Fruit fly (Drosophila melanogaster) ovary, adult (tissue): ENCODE results near the gene CG17110.

ENCODE experiments used
- CG17801 ChIP-seq: fragments of 200-800 bp; optimal IDR thresholded peaks from 2 replicates; lab custom pipeline; 2019; ENCODE audit warnings: missing biosample characterization, mild to moderate bottlenecking, missing genetic modification characterization, moderate library complexity; ENCODE audit not compliant: partially characterized antibody

The CG17110 gene

dm6 chr3R:23129617-23130016 is 38.1 kb downstream of the CG17110 start:
- no peak for TF ChIP-seq CG17801 (GFP tag; lab: Kevin White, UChicago)

dm6 chr3R:23130181-23130580 is 38.7 kb downstream of the CG17110 start:
- TF ChIP-seq CG17801 (GFP tag; lab: Kevin White, UChicago): no peak

DNA sequence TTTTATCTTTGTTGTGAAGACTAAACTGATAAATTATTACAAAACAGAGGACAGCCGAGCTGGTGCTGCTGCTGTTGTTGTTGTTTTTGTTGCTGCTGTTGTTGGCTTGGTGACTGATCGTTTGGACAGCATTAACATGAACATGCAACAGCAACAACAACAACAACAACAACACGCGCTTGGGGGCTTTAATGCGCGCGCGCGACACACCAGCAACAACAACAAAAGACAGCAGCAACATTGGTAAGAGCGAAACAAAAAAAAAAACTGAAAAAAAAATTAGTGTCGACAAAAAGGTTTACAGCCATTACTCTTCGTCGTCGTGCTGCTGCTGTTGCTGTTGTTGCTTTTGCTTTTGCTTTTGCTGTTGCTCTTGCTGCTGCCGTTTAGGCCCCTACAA is 39.4 kb downstream of the CG17110 start:
- no peak for TF ChIP-seq CG17801 (GFP tag; lab: Kevin White, UChicago)

dm6 chr3R:23131341-23131884 is 39.9 kb downstream of the CG17110 start:
- no peak for TF ChIP-seq CG17801 (GFP tag; lab: Kevin White, UChicago)

- TF ChIP-seq CG17801 (GFP tag; lab: Kevin White, UChicago): no peak
Observed at dm6 chr3R:23132299-23132698, 40.8 kb downstream of the CG17110 start.

DNA sequence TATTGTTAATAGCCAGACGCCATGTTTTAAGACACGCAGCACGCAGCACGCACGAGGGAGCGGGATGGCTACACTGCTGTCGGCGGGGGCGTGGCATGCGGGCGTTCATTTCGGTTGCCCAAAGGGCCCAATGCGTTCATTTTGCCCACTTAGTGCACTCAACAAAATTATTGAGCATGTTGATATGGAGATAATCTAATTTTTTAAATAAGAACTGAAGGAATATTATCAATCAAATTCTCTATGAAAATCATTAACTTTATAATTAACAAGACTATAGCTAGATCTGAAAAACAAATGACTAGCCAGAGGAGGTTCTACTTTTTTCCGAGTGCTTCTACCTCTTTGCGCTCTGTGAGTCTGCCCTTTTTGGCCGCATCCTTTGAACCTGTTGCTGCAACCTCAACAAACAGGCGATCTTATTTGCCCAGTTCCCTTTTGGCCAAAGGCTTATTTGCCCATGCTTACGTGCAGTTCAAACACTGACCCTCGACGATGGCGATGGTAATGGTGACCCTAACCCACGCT is 41.8 kb downstream of the CG17110 start:
- TF ChIP-seq CG17801 (GFP tag; lab: Kevin White, UChicago): no peak

DNA sequence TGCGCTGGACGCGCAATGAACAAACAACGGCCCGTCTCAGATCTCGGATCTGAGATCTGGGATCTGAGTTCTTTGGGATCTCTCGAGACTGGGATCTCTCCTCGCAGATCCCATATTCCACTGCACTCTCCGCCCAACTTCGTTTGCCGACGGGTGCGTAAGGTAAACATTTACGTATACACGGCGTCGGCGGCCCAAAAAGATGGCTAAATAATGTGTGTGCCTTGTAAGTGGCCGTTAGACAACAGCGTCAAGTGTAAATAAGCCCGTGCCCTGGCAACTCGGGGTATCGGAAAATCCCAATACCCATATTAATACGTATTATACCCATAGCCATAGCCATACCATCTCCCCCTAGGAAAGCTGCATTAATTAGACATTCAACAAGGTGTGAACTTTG is 43.2 kb downstream of the CG17110 start:
- no peak for TF ChIP-seq CG17801 (GFP tag; lab: Kevin White, UChicago)

DNA sequence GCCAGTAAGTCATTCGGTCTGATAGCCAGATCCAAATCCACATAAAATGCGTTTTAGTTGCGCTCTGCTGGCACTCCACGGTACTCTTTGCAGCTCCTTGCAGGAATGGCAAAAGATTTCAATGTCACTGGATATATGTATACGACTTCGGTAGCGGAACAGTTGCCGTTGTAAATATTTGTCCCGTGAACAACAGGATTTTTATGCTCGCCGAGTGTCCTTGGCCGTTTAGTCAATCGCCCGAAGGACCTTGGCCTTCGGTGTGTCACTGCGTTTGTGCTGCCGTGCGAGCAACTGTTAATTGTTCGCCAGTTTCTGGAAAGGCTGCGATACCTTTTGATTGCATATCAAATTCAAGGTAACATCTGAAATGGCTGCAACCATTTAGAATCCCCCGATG is 46.9 kb downstream of the CG17110 start:
- TF ChIP-seq CG17801 (GFP tag; lab: Kevin White, UChicago): no peak

dm6 chr3R:23138992-23139633 is 47.6 kb downstream of the CG17110 start:
- TF ChIP-seq CG17801 (GFP tag; lab: Kevin White, UChicago): no peak

DNA sequence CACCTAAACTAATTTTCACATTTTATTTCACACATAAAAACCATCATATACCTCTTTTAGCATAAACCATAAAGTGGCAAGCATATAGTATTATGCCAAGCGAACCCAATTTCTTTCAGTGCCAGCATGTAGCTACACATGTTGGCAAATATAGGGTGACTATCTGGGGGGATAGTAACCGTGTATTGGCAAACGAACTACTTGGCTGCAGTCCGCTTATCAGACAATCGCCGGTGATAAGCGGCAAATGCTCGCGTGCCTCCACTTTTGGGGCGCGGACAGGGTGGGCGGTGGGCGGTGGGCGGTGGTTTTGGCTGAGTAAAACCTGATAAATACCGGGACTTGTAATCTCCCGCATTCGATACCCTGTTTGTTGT is 48.1 kb downstream of the CG17110 start:
- no peak for TF ChIP-seq CG17801 (GFP tag; lab: Kevin White, UChicago)

DNA sequence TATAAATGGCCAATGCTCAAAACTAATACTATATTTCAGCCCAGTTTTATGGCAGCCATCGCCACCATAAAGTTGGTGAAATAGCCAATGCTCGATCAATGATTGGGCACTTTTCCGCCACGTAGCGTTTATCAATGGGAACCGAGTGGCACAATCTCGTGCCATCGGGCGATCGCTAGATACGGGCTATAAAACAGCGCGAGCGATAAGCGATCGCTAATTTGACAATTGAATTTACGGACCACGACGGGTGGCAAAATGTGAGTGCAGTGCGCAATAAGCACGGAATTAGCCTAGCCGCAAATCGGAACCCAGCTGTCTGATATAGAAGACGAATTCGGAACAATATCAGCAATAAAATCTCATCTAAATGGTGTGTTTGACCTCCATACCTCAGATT is 48.8 kb downstream of the CG17110 start:
- TF ChIP-seq CG17801 (GFP tag; lab: Kevin White, UChicago): no peak

DNA sequence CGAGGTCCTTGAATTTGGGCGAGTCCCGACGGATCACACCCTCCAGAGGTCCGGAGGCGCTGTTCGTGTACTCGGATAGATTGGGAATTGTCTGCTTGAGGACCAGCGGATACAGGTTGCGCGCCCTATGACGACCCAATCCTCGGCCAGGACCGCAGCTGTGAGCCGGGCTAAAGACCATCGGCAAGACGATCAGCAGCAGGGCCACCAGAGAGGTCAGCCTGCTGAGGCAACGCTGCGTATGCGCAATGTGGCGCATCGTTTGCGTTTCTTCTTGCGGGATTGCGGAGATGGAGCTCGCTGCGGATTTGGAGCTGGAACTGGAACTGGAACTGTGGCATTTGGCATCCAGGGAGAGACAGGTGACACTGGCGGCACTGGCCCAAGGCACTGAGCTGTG is 49.6 kb downstream of the CG17110 start:
- TF ChIP-seq CG17801 (GFP tag; lab: Kevin White, UChicago): no peak

dm6 chr3R:23141678-23142338 is 50.3 kb downstream of the CG17110 start, which contains the start of gene hh:
Gene hh, minus strand, starts transcription at chr3R:23141906.
- TF ChIP-seq CG17801 (GFP tag; lab: Kevin White, UChicago): no peak

dm6 chr3R:23143440-23143839 is 51.9 kb downstream of the CG17110 start:
- no peak for TF ChIP-seq CG17801 (GFP tag; lab: Kevin White, UChicago)

DNA sequence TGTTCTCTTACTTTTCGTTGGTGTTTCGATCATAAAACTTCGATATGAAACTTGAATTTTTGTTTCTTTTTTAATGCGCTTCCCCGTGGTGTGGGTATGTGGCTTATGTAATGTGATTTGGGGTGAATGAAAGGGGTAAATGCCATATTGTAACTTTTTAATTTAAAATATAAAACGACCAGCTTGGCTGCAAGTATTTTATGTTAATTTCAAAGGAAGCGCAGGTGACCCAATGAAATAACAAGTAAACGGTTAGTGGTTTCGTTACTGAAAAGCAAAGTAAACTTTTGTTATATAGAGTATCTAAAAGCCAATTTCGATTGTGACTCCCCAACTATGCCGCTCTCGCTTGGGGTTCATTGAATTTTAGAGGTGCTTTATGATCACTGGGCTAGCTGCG is 53.1 kb downstream of the CG17110 start:
- no peak for TF ChIP-seq CG17801 (GFP tag; lab: Kevin White, UChicago)
